Worm (Caenorhabditis elegans) whole organism, L4 larva: ENCODE results near the gene fipr-1.

Source experiments
- F26F4.8 ChIP-seq: fragments of 200-800 bp; sonication (Bioruptor generic); conservative IDR thresholded peaks from 2 replicates; pipeline ENCODE4 v1.3.6; 2022; ENCODE audit warnings: missing genetic modification characterization, missing compliant biosample characterization
- F49E8.2 ChIP-seq: sonication (generic microtip); optimal IDR thresholded peaks from 2 replicates; lab custom pipeline; 2016; ENCODE audit warnings: missing compliant biosample characterization, mild to moderate bottlenecking, missing genetic modification characterization, borderline replicate concordance
- T26A8.4 ChIP-seq: fragments of 200-800 bp; sonication (Bioruptor generic); IDR thresholded peaks from 2 replicates; pipeline ENCODE4 v1.3.6; 2022; ENCODE audit warnings: missing genetic modification characterization, missing compliant biosample characterization
- Y105C5A.15 ChIP-seq: fragments of 200-800 bp; sonication (Bioruptor generic); IDR thresholded peaks from 2 replicates; pipeline ENCODE4 v1.3.6; 2022; ENCODE audit warnings: missing genetic modification characterization, missing compliant biosample characterization
- Y48G9A.11 ChIP-seq: fragments of 200-800 bp; sonication (Bioruptor generic); IDR thresholded peaks from 2 replicates; pipeline ENCODE4 v1.3.6; 2022; ENCODE audit warnings: missing genetic modification reagents, missing genetic modification characterization, missing compliant biosample characterization
- Y75B8A.6 ChIP-seq: fragments of 200-800 bp; sonication (Bioruptor generic); IDR thresholded peaks from 2 replicates; pipeline ENCODE4 v1.3.6; 2022; ENCODE audit warnings: missing genetic modification reagents, missing genetic modification characterization, missing compliant biosample characterization
- aly-2 ChIP-seq: sonication (generic microtip); optimal IDR thresholded peaks from 2 replicates; lab custom pipeline; 2018; ENCODE audit warnings: missing biosample characterization, missing genetic modification characterization
- ama-1 ChIP-seq: fragments of 150-350 bp; optimal IDR thresholded peaks from 2 replicates; lab custom pipeline; 2014; ENCODE audit warnings: inconsistent platforms, mixed read lengths
- ceh-20 ChIP-seq: fragments of 200-800 bp; sonication (Bioruptor generic); IDR thresholded peaks from 2 replicates; pipeline ENCODE4 v1.3.6; 2022; ENCODE audit warnings: missing genetic modification reagents, missing genetic modification characterization, missing compliant biosample characterization
- ceh-62 ChIP-seq: sonication (generic microtip); optimal IDR thresholded peaks from 2 replicates; lab custom pipeline; 2017; ENCODE audit warnings: missing biosample characterization, missing genetic modification characterization
- cey-2 ChIP-seq: sonication (generic microtip); optimal IDR thresholded peaks from 3 replicates; lab custom pipeline; 2017; ENCODE audit warnings: missing genetic modification characterization, mild to moderate bottlenecking, missing compliant biosample characterization, antibody characterized with exemption, borderline replicate concordance; ENCODE audit not compliant: insufficient read depth
- ctbp-1 ChIP-seq: fragments of 200-800 bp; sonication (Bioruptor generic); IDR thresholded peaks from 2 replicates; pipeline ENCODE4 v1.3.6; 2022; ENCODE audit warnings: missing genetic modification reagents, missing genetic modification characterization, missing compliant biosample characterization
- daf-19 ChIP-seq: fragments of 200-800 bp; sonication (Bioruptor generic); conservative IDR thresholded peaks from 2 replicates; pipeline ENCODE4 v1.3.6; 2022; ENCODE audit warnings: missing genetic modification characterization, missing compliant biosample characterization
- daf-8 ChIP-seq: fragments of 200-800 bp; sonication (Bioruptor generic); IDR thresholded peaks from 2 replicates; pipeline ENCODE4 v1.3.6; 2022; ENCODE audit warnings: missing genetic modification characterization, missing compliant biosample characterization
- dmd-6 ChIP-seq: fragments of 200-800 bp; sonication (Bioruptor generic); IDR thresholded peaks from 2 replicates; pipeline ENCODE4 v1.3.6; 2022; ENCODE audit warnings: missing genetic modification reagents, missing genetic modification characterization, missing compliant biosample characterization
- dpl-1 ChIP-seq: fragments of 150-350 bp; optimal IDR thresholded peaks from 2 replicates; lab custom pipeline; 2014; ENCODE audit warnings: missing biosample characterization, missing genetic modification reagents, missing genetic modification characterization
- fkh-10 ChIP-seq: fragments of 150-350 bp; optimal IDR thresholded peaks from 2 replicates; lab custom pipeline; 2014; ENCODE audit warnings: missing biosample characterization, missing genetic modification reagents, missing genetic modification characterization
- hlh-11 ChIP-seq: fragments of 200-800 bp; sonication (Bioruptor generic); optimal IDR thresholded peaks from 2 replicates; lab custom pipeline; 2018; ENCODE audit warnings: mild to moderate bottlenecking, missing genetic modification characterization, missing compliant biosample characterization
- hlh-30 ChIP-seq: sonication (generic microtip); optimal IDR thresholded peaks from 2 replicates; lab custom pipeline; 2017; ENCODE audit warnings: antibody characterized with exemption, mild to moderate bottlenecking, missing genetic modification characterization, missing compliant biosample characterization; ENCODE audit not compliant: insufficient read depth
- hmg-1.1 ChIP-seq: fragments of 200-800 bp; sonication (Bioruptor generic); IDR thresholded peaks from 2 replicates; pipeline ENCODE4 v1.3.6; 2022; ENCODE audit warnings: missing genetic modification reagents, missing genetic modification characterization, missing compliant biosample characterization
- jun-1 ChIP-seq: fragments of 150-350 bp; optimal IDR thresholded peaks from 2 replicates; lab custom pipeline; 2014; ENCODE audit warnings: missing biosample characterization, missing genetic modification reagents, missing genetic modification characterization
- lim-7 ChIP-seq: fragments of 200-800 bp; sonication (Bioruptor generic); IDR thresholded peaks from 2 replicates; pipeline ENCODE4 v1.3.6; 2022; ENCODE audit warnings: missing genetic modification characterization, missing compliant biosample characterization
- lin-1 ChIP-seq: fragments of 200-800 bp; sonication (Bioruptor generic); IDR thresholded peaks from 2 replicates; pipeline ENCODE4 v1.3.6; 2022; ENCODE audit warnings: missing genetic modification reagents, missing genetic modification characterization, missing compliant biosample characterization
- lin-15B ChIP-seq: fragments of 150-350 bp; sonication (generic microtip); optimal IDR thresholded peaks from 3 replicates; lab custom pipeline; 2014; ENCODE audit warnings: missing biosample characterization, missing genetic modification characterization
- lin-29 ChIP-seq: fragments of 200-800 bp; sonication (Bioruptor generic); IDR thresholded peaks from 2 replicates; pipeline ENCODE4 v1.3.6; 2022; ENCODE audit warnings: missing genetic modification reagents, missing genetic modification characterization, missing compliant biosample characterization
- lin-38 ChIP-seq: fragments of 200-800 bp; sonication (Bioruptor generic); IDR thresholded peaks from 2 replicates; pipeline ENCODE4 v1.3.6; 2022; ENCODE audit warnings: missing genetic modification reagents, missing genetic modification characterization, missing compliant biosample characterization
- lin-39 ChIP-seq: fragments of 150-350 bp; optimal IDR thresholded peaks from 2 replicates; lab custom pipeline; 2014; ENCODE audit warnings: missing biosample characterization, missing genetic modification reagents, missing genetic modification characterization
- lir-3 ChIP-seq: sonication (generic microtip); optimal IDR thresholded peaks from 2 replicates; lab custom pipeline; 2016; ENCODE audit warnings: mild to moderate bottlenecking, missing genetic modification characterization, missing compliant biosample characterization
- lsy-2 ChIP-seq, 2 experiments: fragments of 150-350 bp in 1 of 2; sonication (generic microtip) in 1 of 2; optimal IDR thresholded peaks; 2 replicates each; lab custom pipeline; 2014 to 2017; ENCODE audit warnings: missing biosample characterization in 2 of 2, missing genetic modification characterization in 2 of 2
- madf-5 ChIP-seq, 2 experiments: fragments of 200-800 bp; sonication (Bioruptor generic); IDR thresholded peaks; 2 replicates each; pipeline ENCODE4 v1.3.6; 2022; ENCODE audit warnings: missing compliant biosample characterization in 2 of 2, missing genetic modification characterization in 2 of 2
- mdt-29 ChIP-seq: fragments of 200-800 bp; sonication (Bioruptor generic); IDR thresholded peaks from 2 replicates; pipeline ENCODE4 v1.3.6; 2022; ENCODE audit warnings: missing genetic modification reagents, missing genetic modification characterization, missing compliant biosample characterization
- mxl-2 ChIP-seq: fragments of 200-800 bp; sonication (Bioruptor generic); conservative IDR thresholded peaks from 2 replicates; pipeline ENCODE4 v1.3.6; 2022; ENCODE audit warnings: missing genetic modification reagents, missing genetic modification characterization, missing compliant biosample characterization
- nhr-10 ChIP-seq: fragments of 150-350 bp; optimal IDR thresholded peaks from 2 replicates; lab custom pipeline; 2014; ENCODE audit warnings: missing biosample characterization, missing genetic modification characterization
- nhr-102 ChIP-seq: sonication (generic microtip); optimal IDR thresholded peaks from 2 replicates; lab custom pipeline; 2016; ENCODE audit warnings: mild to moderate bottlenecking, missing genetic modification characterization, moderate library complexity, missing compliant biosample characterization
- nhr-111 ChIP-seq: fragments of 200-800 bp; sonication (Bioruptor generic); optimal IDR thresholded peaks from 2 replicates; lab custom pipeline; 2018; ENCODE audit warnings: mild to moderate bottlenecking, missing genetic modification characterization, missing compliant biosample characterization
- nhr-25 ChIP-seq: sonication (generic microtip); optimal IDR thresholded peaks from 2 replicates; lab custom pipeline; 2017; ENCODE audit warnings: missing genetic modification characterization, mild to moderate bottlenecking, missing compliant biosample characterization, antibody characterized with exemption, moderate library complexity, borderline replicate concordance; ENCODE audit not compliant: insufficient read depth
- nhr-28 ChIP-seq: fragments of 150-350 bp; optimal IDR thresholded peaks from 2 replicates; lab custom pipeline; 2014; ENCODE audit warnings: missing biosample characterization, missing genetic modification characterization
- nhr-41 ChIP-seq: fragments of 200-800 bp; sonication (Bioruptor generic); IDR thresholded peaks from 2 replicates; pipeline ENCODE4 v1.3.6; 2022; ENCODE audit warnings: missing genetic modification reagents, missing genetic modification characterization, missing compliant biosample characterization
- nhr-48 ChIP-seq: sonication (generic microtip); optimal IDR thresholded peaks from 2 replicates; lab custom pipeline; 2016; ENCODE audit warnings: mild to moderate bottlenecking, missing genetic modification characterization, missing compliant biosample characterization
- nhr-77 ChIP-seq: fragments of 150-350 bp; optimal IDR thresholded peaks from 2 replicates; lab custom pipeline; 2014; ENCODE audit warnings: missing biosample characterization, missing genetic modification characterization
- pha-4 ChIP-seq, 2 experiments: fragments of 150-350 bp in 1 of 2; fragments of 200-800 bp in 1 of 2; sonication (Bioruptor generic) in 1 of 2; IDR thresholded peaks in 1 of 2; optimal IDR thresholded peaks in 1 of 2; 2 replicates each; pipeline versions ENCODE4 v1.3.6 to Lab custom; 2014 to 2022; ENCODE audit warnings: missing genetic modification characterization in 2 of 2, missing genetic modification reagents in 2 of 2, missing biosample characterization in 1 of 2, missing compliant biosample characterization in 1 of 2
- pqm-1 ChIP-seq: sonication (generic microtip); optimal IDR thresholded peaks from 2 replicates; lab custom pipeline; 2017; ENCODE audit warnings: missing biosample characterization, missing genetic modification characterization
- rbr-2 ChIP-seq: sonication (generic microtip); optimal IDR thresholded peaks from 2 replicates; lab custom pipeline; 2016; ENCODE audit warnings: missing genotype, missing genetic modification characterization, missing compliant biosample characterization
- saeg-2 ChIP-seq: fragments of 200-800 bp; sonication (Bioruptor generic); IDR thresholded peaks from 2 replicates; pipeline ENCODE4 v1.3.6; 2022; ENCODE audit warnings: missing genetic modification reagents, missing genetic modification characterization, missing compliant biosample characterization
- spr-1 ChIP-seq: sonication (generic microtip); optimal IDR thresholded peaks from 2 replicates; lab custom pipeline; 2016; ENCODE audit warnings: mild to moderate bottlenecking, missing genetic modification characterization, missing compliant biosample characterization
- spr-3 ChIP-seq: fragments of 200-800 bp; sonication (Bioruptor generic); optimal IDR thresholded peaks from 2 replicates; lab custom pipeline; 2018; ENCODE audit warnings: mild to moderate bottlenecking, missing genetic modification characterization, missing compliant biosample characterization
- tag-97 ChIP-seq: fragments of 200-800 bp; sonication (Bioruptor generic); IDR thresholded peaks from 2 replicates; pipeline ENCODE4 v1.3.6; 2022; ENCODE audit warnings: missing genetic modification characterization, missing compliant biosample characterization
- unc-62 ChIP-seq, 3 experiments: fragments of 150-350 bp in 1 of 3; sonication (generic microtip); optimal IDR thresholded peaks in 2 of 3; peaks in 1 of 3; 1 replicate in 1 of 3; 2 replicates in 2 of 3; lab custom pipeline; 2014 to 2017; ENCODE audit warnings: missing biosample characterization in 3 of 3, missing genetic modification characterization in 3 of 3, missing genetic modification reagents in 3 of 3, missing genotype in 1 of 3
- zfp-3 ChIP-seq: fragments of 200-800 bp; sonication (Bioruptor generic); conservative IDR thresholded peaks from 2 replicates; pipeline ENCODE4 v1.3.6; 2022; ENCODE audit warnings: missing genetic modification reagents, missing genetic modification characterization, missing compliant biosample characterization

fipr-1 gene

DNA sequence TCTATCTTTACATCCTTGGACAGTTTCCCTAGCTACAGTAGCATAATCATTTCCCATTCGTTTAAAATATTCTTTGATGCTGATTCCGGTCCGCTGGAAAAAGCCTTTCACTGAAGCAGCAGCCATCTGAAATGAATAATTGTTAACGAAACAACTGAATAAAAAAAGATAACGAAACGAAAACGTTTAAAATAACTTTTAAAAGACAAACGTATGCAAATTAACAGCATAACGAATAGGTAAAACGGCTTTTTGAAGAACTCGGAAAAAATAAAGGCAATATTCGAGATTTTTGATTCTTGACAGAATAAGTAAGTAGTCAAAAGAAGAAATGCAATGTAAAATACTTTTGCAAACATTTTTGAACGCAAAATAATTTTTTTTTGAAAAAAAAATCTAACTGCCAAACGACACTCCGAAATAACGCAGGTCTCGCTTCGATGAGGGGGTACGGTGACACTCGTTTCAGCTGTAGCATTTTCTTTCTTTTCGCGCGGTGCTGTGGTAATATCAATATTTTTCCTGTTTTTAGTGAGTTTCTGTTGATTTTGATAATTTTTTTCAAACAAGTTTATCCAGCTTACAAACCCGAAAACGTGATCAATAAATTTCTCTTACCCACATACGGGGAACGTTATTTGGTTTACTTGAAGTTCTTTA lies 43.5 kb downstream of the fipr-1 start, which contains the start of the genes R04F11.5 and R04F11.2 (continued):
- TF ChIP-seq mxl-2 (GFP tag; lab: Robert Waterston, UW): no peak
- peak; percentile 94 to 99 for TF ChIP-seq lsy-2 (tag; optimal IDR thresholded peaks at IDR 0.05; lab: Kevin White, UChicago)
- TF ChIP-seq lin-29 (GFP tag; lab: Robert Waterston, UW): no peak
- peak; percentile 65 for TF ChIP-seq rbr-2 (tag; lab: Kevin White, UChicago)
- TF ChIP-seq pqm-1 (tag; lab: Kevin White, UChicago): no peak
- peak; percentile 2 for TF ChIP-seq spr-1 (tag; lab: Kevin White, UChicago)
- TF ChIP-seq fkh-10 (GFP tag; lab: Kevin White, UChicago): peak; percentile 28
- no peak for TF ChIP-seq nhr-111 (GFP tag; lab: Kevin White, UChicago)
- peak; percentile 70 for TF ChIP-seq lin-38 (GFP tag; lab: Robert Waterston, UW)
- no peak for TF ChIP-seq Y105C5A.15 (GFP tag; lab: Robert Waterston, UW)
- peak in 1 of 2 experiments; percentile 92 for TF ChIP-seq unc-62 (GFP tag; optimal IDR thresholded peaks at IDR 0.05 in 1 of 2; lab: Kevin White, UChicago)
- no peak for TF ChIP-seq unc-62 (tag; optimal IDR thresholded peaks at IDR 0.05; lab: Kevin White, UChicago)
- TF ChIP-seq zfp-3: no peak
- no peak for TF ChIP-seq mdt-29 (GFP tag; lab: Robert Waterston, UW)
- no peak for TF ChIP-seq F49E8.2 (tag; lab: Kevin White, UChicago)
- peak; percentile 69 for TF ChIP-seq hlh-11 (tag; lab: Kevin White, UChicago)
- no peak for TF ChIP-seq ceh-62 (tag; lab: Kevin White, UChicago)
- TF ChIP-seq lin-1 (GFP tag; lab: Robert Waterston, UW): no peak
- no peak for TF ChIP-seq nhr-10 (tag; lab: Kevin White, UChicago)
- no peak for TF ChIP-seq daf-19 (GFP tag; lab: Robert Waterston, UW)
- TF ChIP-seq nhr-102 (tag; lab: Kevin White, UChicago): no peak
- TF ChIP-seq aly-2 (tag; lab: Kevin White, UChicago): no peak
- TF ChIP-seq daf-8 (GFP tag; lab: Robert Waterston, UW): no peak
- peak; percentile 67 for TF ChIP-seq hlh-30
- peak; percentile 40 for TF ChIP-seq ama-1
- TF ChIP-seq pha-4 (GFP tag; IDR thresholded peaks at IDR 0.05; lab: Robert Waterston, UW): no peak; the same call in 1 of the 2 replicates
- no peak for TF ChIP-seq pha-4 (tag; optimal IDR thresholded peaks at IDR 0.05; lab: Kevin White, UChicago)
- no peak for TF ChIP-seq F26F4.8 (GFP tag; lab: Robert Waterston, UW)
- no peak; the same call in 1 of the 2 replicates for TF ChIP-seq dmd-6 (GFP tag; lab: Robert Waterston, UW)
- TF ChIP-seq lin-39 (tag; lab: Kevin White, UChicago): no peak
- TF ChIP-seq spr-3 (GFP tag; lab: Kevin White, UChicago): no peak
- no peak for TF ChIP-seq ceh-20 (GFP tag; lab: Robert Waterston, UW)
- no peak for TF ChIP-seq nhr-41 (GFP tag; lab: Robert Waterston, UW)
- peak; percentile 2 for TF ChIP-seq nhr-25 (tag; lab: Kevin White, UChicago)
- TF ChIP-seq Y75B8A.6 (GFP tag; lab: Robert Waterston, UW): no peak
- TF ChIP-seq madf-5 (GFP tag; IDR thresholded peaks at IDR 0.05; lab: Robert Waterston, UW): no peak
- TF ChIP-seq nhr-77 (tag; lab: Kevin White, UChicago): peak; percentile 70
- no peak for TF ChIP-seq cey-2 (tag; lab: Kevin White, UChicago)
- TF ChIP-seq tag-97 (GFP tag; lab: Robert Waterston, UW): no peak
- TF ChIP-seq lir-3 (tag; lab: Kevin White, UChicago): no peak
- TF ChIP-seq nhr-48 (tag; lab: Kevin White, UChicago): no peak
- peak; percentile 100 for TF ChIP-seq Y48G9A.11 (GFP tag; lab: Robert Waterston, UW)
- TF ChIP-seq lim-7 (GFP tag; lab: Robert Waterston, UW): no peak
- no peak for TF ChIP-seq saeg-2
- peak; percentile 41 for TF ChIP-seq nhr-28
- peak; percentile 49; the same call in 1 of the 2 replicates for TF ChIP-seq hmg-1.1 (GFP tag; lab: Robert Waterston, UW)
- no peak for TF ChIP-seq lin-15B (tag; lab: Kevin White, UChicago)
- TF ChIP-seq ctbp-1 (GFP tag; lab: Robert Waterston, UW): no peak
- TF ChIP-seq jun-1 (tag; lab: Kevin White, UChicago): no peak
- TF ChIP-seq T26A8.4: no peak
- peak; percentile 86 for TF ChIP-seq dpl-1 (GFP tag; lab: Kevin White, UChicago)
